Fruit fly (Drosophila melanogaster) whole organism, embryonic: ENCODE results near the gene PIG-Wb.
A peak's percentile ranks its signal among the peaks of the same experiment; 100 is the strongest.

Experiments
- CG10431 ChIP-seq: fragments of 200-800 bp; sonication (Bioruptor generic); optimal IDR thresholded peaks from 3 replicates; lab custom pipeline; 2018; ENCODE audit warnings: missing biosample characterization, mild to moderate bottlenecking, missing genetic modification characterization
- CG12391 ChIP-seq: fragments of 200-800 bp; sonication (Bioruptor generic); optimal IDR thresholded peaks from 3 replicates; lab custom pipeline; 2018; ENCODE audit warnings: missing biosample characterization, mild to moderate bottlenecking, missing genetic modification characterization, moderate library complexity
- CG14014 ChIP-seq: fragments of 200-800 bp; sonication (Bioruptor generic); IDR thresholded peaks from 2 replicates; pipeline ENCODE4 v1.3.6; 2022; ENCODE audit warnings: missing biosample characterization, missing genetic modification characterization
- CG15601 ChIP-seq: fragments of 200-800 bp; sonication (Bioruptor generic); optimal IDR thresholded peaks from 3 replicates; lab custom pipeline; 2019; ENCODE audit warnings: missing biosample characterization, mild to moderate bottlenecking, missing genetic modification characterization, moderate library complexity
- CG18262 ChIP-seq: fragments of 200-800 bp; optimal IDR thresholded peaks from 3 replicates; lab custom pipeline; 2019; ENCODE audit warnings: missing biosample characterization, mild to moderate bottlenecking, missing genetic modification characterization, moderate library complexity
- CG3163 ChIP-seq: fragments of 200-800 bp; sonication (Bioruptor generic); optimal IDR thresholded peaks from 3 replicates; lab custom pipeline; 2016; ENCODE audit warnings: missing biosample characterization, missing genetic modification characterization
- CG33213 ChIP-seq: fragments of 200-800 bp; sonication (Bioruptor generic); optimal IDR thresholded peaks from 3 replicates; lab custom pipeline; 2016; ENCODE audit warnings: missing biosample characterization, missing genetic modification characterization
- CG3407 ChIP-seq: fragments of 200-800 bp; sonication (Bioruptor generic); optimal IDR thresholded peaks from 2 replicates; lab custom pipeline; 2018; ENCODE audit warnings: missing biosample characterization, mild to moderate bottlenecking, missing genetic modification characterization
- CG34376 ChIP-seq: fragments of 200-800 bp; sonication (Bioruptor generic); optimal IDR thresholded peaks from 2 replicates; lab custom pipeline; 2018; ENCODE audit warnings: missing biosample characterization, mild to moderate bottlenecking, missing genetic modification characterization
- CG4328 ChIP-seq: fragments of 200-800 bp; sonication (Bioruptor generic); optimal IDR thresholded peaks from 3 replicates; lab custom pipeline; 2017; ENCODE audit warnings: missing biosample characterization, missing genetic modification reagents, missing genetic modification characterization
- CG4707 ChIP-seq: fragments of 200-800 bp; sonication (Bioruptor generic); optimal IDR thresholded peaks from 2 replicates; lab custom pipeline; 2018; ENCODE audit warnings: missing biosample characterization, mild to moderate bottlenecking, missing genetic modification characterization, moderate library complexity
- CG6813 ChIP-seq: fragments of 200-800 bp; sonication (Bioruptor generic); optimal IDR thresholded peaks from 2 replicates; lab custom pipeline; 2017; ENCODE audit warnings: missing biosample characterization, missing genetic modification characterization, mild to moderate bottlenecking, moderate library complexity, missing genetic modification reagents
- CG6854 ChIP-seq: fragments of 200-800 bp; sonication (Bioruptor generic); optimal IDR thresholded peaks from 3 replicates; lab custom pipeline; 2017; ENCODE audit warnings: missing biosample characterization, mild to moderate bottlenecking, missing genetic modification characterization
- CG7928 ChIP-seq: fragments of 200-800 bp; sonication (Bioruptor generic); optimal IDR thresholded peaks from 2 replicates; lab custom pipeline; 2017; ENCODE audit warnings: missing biosample characterization, mild to moderate bottlenecking, missing genetic modification characterization
- CG8290 ChIP-seq, 3 experiments: fragments of 200-800 bp; sonication (Bioruptor generic); optimal IDR thresholded peaks; 2 replicates each; lab custom pipeline; 2016 to 2019; ENCODE audit warnings: missing biosample characterization in 3 of 3, missing genetic modification characterization in 3 of 3, mild to moderate bottlenecking in 2 of 3, moderate library complexity in 1 of 3
- Camta ChIP-seq: fragments of 200-800 bp; sonication (Bioruptor generic); optimal IDR thresholded peaks from 2 replicates; lab custom pipeline; 2016; ENCODE audit warnings: missing biosample characterization, missing genetic modification characterization
- Doc3 ChIP-seq: fragments of 200-800 bp; sonication (Bioruptor generic); IDR thresholded peaks from 3 replicates; pipeline ENCODE4 v1.3.6; 2022; ENCODE audit warnings: missing biosample characterization, missing genetic modification characterization; ENCODE audit not compliant: partially characterized antibody
- Ets65A ChIP-seq: fragments of 200-800 bp; sonication (Bioruptor generic); peaks from one replicate; lab custom pipeline; 2016; ENCODE audit warnings: missing biosample characterization, missing genetic modification characterization
- Fer2 ChIP-seq: fragments of 200-800 bp; sonication (Bioruptor generic); optimal IDR thresholded peaks from 2 replicates; lab custom pipeline; 2018; ENCODE audit warnings: missing biosample characterization, mild to moderate bottlenecking, missing genetic modification characterization, moderate library complexity
- GATAe ChIP-seq: fragments of 200-800 bp; sonication (Bioruptor generic); conservative IDR thresholded peaks from 2 replicates; pipeline ENCODE4 v1.3.6; 2022; ENCODE audit warnings: missing biosample characterization, missing genetic modification characterization
- HLH4C ChIP-seq: fragments of 200-800 bp; sonication (Bioruptor generic); IDR thresholded peaks from 3 replicates; pipeline ENCODE4 v1.3.6; 2022; ENCODE audit warnings: missing biosample characterization, missing genetic modification characterization; ENCODE audit not compliant: partially characterized antibody
- HLH54F ChIP-seq: fragments of 200-800 bp; sonication (Bioruptor generic); optimal IDR thresholded peaks from 3 replicates; lab custom pipeline; 2016; ENCODE audit warnings: missing biosample characterization, missing genetic modification characterization
- Hmr ChIP-seq: fragments of 200-800 bp; sonication (Bioruptor generic); optimal IDR thresholded peaks from 3 replicates; lab custom pipeline; 2017; ENCODE audit warnings: mild to moderate bottlenecking, missing biosample characterization, missing genetic modification reagents, missing genetic modification characterization
- Med ChIP-seq: fragments of 200-800 bp; sonication (Bioruptor generic); peaks from one replicate; lab custom pipeline; 2016; ENCODE audit warnings: missing biosample characterization, missing genetic modification characterization, mild to moderate bottlenecking, inconsistent platforms, moderate library complexity
- Meics ChIP-seq: fragments of 200-800 bp; sonication (Bioruptor generic); optimal IDR thresholded peaks from 2 replicates; lab custom pipeline; 2017; ENCODE audit warnings: missing biosample characterization, mild to moderate bottlenecking, missing genetic modification characterization
- NC2α ChIP-seq: fragments of 200-800 bp; sonication (Bioruptor generic); optimal IDR thresholded peaks from 2 replicates; lab custom pipeline; 2016; ENCODE audit warnings: missing biosample characterization, missing genetic modification characterization
- Ssrp ChIP-seq: fragments of 200-800 bp; sonication (Bioruptor generic); optimal IDR thresholded peaks from 2 replicates; lab custom pipeline; 2018; ENCODE audit warnings: missing biosample characterization, mild to moderate bottlenecking, missing genetic modification characterization, moderate library complexity
- Stat92E ChIP-seq, 3 experiments: fragments of >200 bp in 2 of 3; fragments of 200-800 bp in 1 of 3; sonication (Bioruptor generic) in 1 of 3; optimal IDR thresholded peaks; 2 replicates each; lab custom pipeline; 2017 to 2019; ENCODE audit warnings: missing biosample characterization in 3 of 3, missing genetic modification characterization in 3 of 3, mild to moderate bottlenecking in 1 of 3, moderate library complexity in 1 of 3
- Trl ChIP-seq, 3 experiments: fragments of >200 bp in 2 of 3; fragments of 200-800 bp in 1 of 3; sonication (Bioruptor generic) in 1 of 3; optimal IDR thresholded peaks; 2 replicates in 1 of 3; 3 replicates in 2 of 3; lab custom pipeline; 2016 to 2017; ENCODE audit warnings: missing biosample characterization in 1 of 3, missing genetic modification characterization in 1 of 3
- Usf ChIP-seq: fragments of 200-800 bp; sonication (Bioruptor generic); optimal IDR thresholded peaks from 2 replicates; lab custom pipeline; 2017; ENCODE audit warnings: missing genotype, missing biosample characterization, missing genetic modification characterization
- bowl ChIP-seq: fragments of 200-800 bp; sonication (Bioruptor generic); IDR thresholded peaks from 2 replicates; pipeline ENCODE4 v1.3.6; 2022; ENCODE audit warnings: missing biosample characterization, missing genetic modification characterization
- btn ChIP-seq: fragments of 200-800 bp; sonication (Bioruptor generic); optimal IDR thresholded peaks from 2 replicates; lab custom pipeline; 2016; ENCODE audit warnings: missing biosample characterization, missing genetic modification characterization
- cas ChIP-seq: fragments of 200-800 bp; sonication (Bioruptor generic); IDR thresholded peaks from 2 replicates; pipeline ENCODE4 v1.3.6; 2022; ENCODE audit warnings: missing biosample characterization, missing genetic modification characterization
- caup ChIP-seq: fragments of 200-800 bp; sonication (Bioruptor generic); optimal IDR thresholded peaks from 3 replicates; lab custom pipeline; 2017; ENCODE audit warnings: missing biosample characterization, mild to moderate bottlenecking, missing genetic modification characterization, moderate library complexity; ENCODE audit not compliant: severe bottlenecking
- cg ChIP-seq: fragments of 200-800 bp; sonication (Bioruptor generic); optimal IDR thresholded peaks from 3 replicates; lab custom pipeline; 2019; ENCODE audit warnings: missing biosample characterization, mild to moderate bottlenecking, missing genetic modification characterization, moderate library complexity
- crol ChIP-seq: fragments of 200-800 bp; sonication (Bioruptor generic); IDR thresholded peaks from 2 replicates; pipeline ENCODE4 v1.3.6; 2022; ENCODE audit warnings: missing biosample characterization, missing genetic modification characterization
- gcm ChIP-seq: fragments of 200-800 bp; sonication (Bioruptor generic); optimal IDR thresholded peaks from 2 replicates; lab custom pipeline; 2019; ENCODE audit warnings: missing biosample characterization, mild to moderate bottlenecking, missing genetic modification characterization, moderate library complexity
- gfzf ChIP-seq: fragments of 200-800 bp; sonication (Bioruptor generic); optimal IDR thresholded peaks from 2 replicates; lab custom pipeline; 2016; ENCODE audit warnings: missing biosample characterization, mild to moderate bottlenecking, missing genetic modification characterization, moderate library complexity
- gsb-n ChIP-seq: fragments of 200-800 bp; sonication (Bioruptor generic); optimal IDR thresholded peaks from 3 replicates; lab custom pipeline; 2018; ENCODE audit warnings: missing biosample characterization, mild to moderate bottlenecking, missing genetic modification characterization
- kni ChIP-seq: fragments of 200-800 bp; sonication (Bioruptor generic); optimal IDR thresholded peaks from 3 replicates; lab custom pipeline; 2017; ENCODE audit warnings: mild to moderate bottlenecking, missing biosample characterization, missing genetic modification reagents, missing genetic modification characterization
- nau ChIP-seq: fragments of 200-800 bp; sonication (Bioruptor generic); optimal IDR thresholded peaks from 3 replicates; lab custom pipeline; 2017; ENCODE audit warnings: missing biosample characterization, mild to moderate bottlenecking, missing genetic modification characterization, missing genetic modification reagents
- phol ChIP-seq: fragments of 200-800 bp; sonication (Bioruptor generic); optimal IDR thresholded peaks from 3 replicates; lab custom pipeline; 2018; ENCODE audit warnings: missing biosample characterization, mild to moderate bottlenecking, missing genetic modification characterization, moderate library complexity
- schlank ChIP-seq: fragments of 200-800 bp; sonication (Bioruptor generic); optimal IDR thresholded peaks from 2 replicates; lab custom pipeline; 2018; ENCODE audit warnings: missing biosample characterization, mild to moderate bottlenecking, missing genetic modification characterization
- sd ChIP-seq: fragments of 200-800 bp; sonication (Bioruptor generic); optimal IDR thresholded peaks from 3 replicates; lab custom pipeline; 2018; ENCODE audit warnings: missing biosample characterization, mild to moderate bottlenecking, missing genetic modification characterization, moderate library complexity
- sens ChIP-seq: fragments of 200-800 bp; sonication (Bioruptor generic); peaks from one replicate; lab custom pipeline; 2016; ENCODE audit warnings: missing biosample characterization, missing genetic modification characterization
- tin ChIP-seq: fragments of 200-800 bp; sonication (Bioruptor generic); optimal IDR thresholded peaks from 3 replicates; lab custom pipeline; 2016; ENCODE audit warnings: missing biosample characterization, missing genetic modification characterization
- tio ChIP-seq: fragments of 200-800 bp; sonication (Bioruptor generic); optimal IDR thresholded peaks from 2 replicates; lab custom pipeline; 2017; ENCODE audit warnings: missing biosample characterization, missing genetic modification characterization, inconsistent platforms
- tna ChIP-seq: fragments of 200-800 bp; sonication (Bioruptor generic); IDR thresholded peaks from 2 replicates; pipeline ENCODE4 v1.3.6; 2022; ENCODE audit warnings: missing biosample characterization, missing genetic modification characterization; ENCODE audit not compliant: partially characterized antibody
- vfl ChIP-seq: fragments of 200-800 bp; sonication (Bioruptor generic); optimal IDR thresholded peaks from 2 replicates; lab custom pipeline; 2016; ENCODE audit warnings: missing biosample characterization, missing genetic modification characterization
- wdn ChIP-seq: fragments of 200-800 bp; sonication (Bioruptor generic); IDR thresholded peaks from 2 replicates; pipeline ENCODE4 v1.3.6; 2022; ENCODE audit warnings: missing biosample characterization, missing genetic modification characterization
- yki ChIP-seq: fragments of >200 bp; optimal IDR thresholded peaks from 3 replicates; lab custom pipeline; 2018

Gene PIG-Wb

DNA sequence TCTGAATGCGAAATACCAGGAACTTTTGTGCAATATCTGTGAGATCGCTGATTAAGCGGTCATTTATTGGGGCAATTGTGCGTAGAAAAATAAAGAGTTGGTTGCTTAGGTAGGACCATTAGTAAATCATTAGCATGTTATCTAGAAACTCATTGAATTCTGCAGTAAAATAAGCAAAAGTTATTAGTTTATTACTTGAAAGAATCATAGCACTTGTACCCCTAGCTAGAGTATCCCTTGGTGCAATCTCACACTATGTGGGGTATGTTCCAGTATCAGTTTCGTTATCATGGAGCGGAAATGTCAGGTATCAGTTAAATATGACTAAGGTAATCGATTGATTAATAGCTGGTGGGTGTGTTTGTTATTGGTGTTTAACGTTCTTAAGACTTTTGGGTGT, 7.5 kb upstream of the PIG-Wb start (continued):
- TF ChIP-seq bowl (no peak), CG18262 (no peak), btn (GFP tag; lab: Kevin White, UChicago) (no peak), Meics (no peak), Camta (no peak), vfl (GFP tag; lab: Kevin White, UChicago) (no peak), HLH4C (GFP tag; lab: Robert Waterston, UW) (no peak), CG4707 (GFP tag; lab: Kevin White, UChicago) (no peak), Usf (no peak), cg (GFP tag; lab: Kevin White, UChicago) (no peak), sd (tag; lab: Kevin White, UChicago) (peak; percentile 21), Hmr (GFP tag; lab: Kevin White, UChicago) (peak; percentile 12), HLH54F (GFP tag; lab: Kevin White, UChicago) (no peak), schlank (tag; lab: Kevin White, UChicago) (no peak), crol (no peak), Fer2 (tag; lab: Kevin White, UChicago) (no peak), Stat92E (GFP tag; optimal IDR thresholded peaks at IDR 0.05; lab: Kevin White, UChicago) (no peak), CG14014 (GFP tag; lab: Robert Waterston, UW) (no peak), CG34376 (GFP tag; lab: Kevin White, UChicago) (peak; percentile 42), Ssrp (tag; lab: Kevin White, UChicago) (no peak), CG7928 (GFP tag; lab: Kevin White, UChicago) (no peak), tio (GFP tag; lab: Kevin White, UChicago) (no peak), Doc3 (GFP tag; lab: Robert Waterston, UW) (no peak), gfzf (GFP tag; lab: Kevin White, UChicago) (no peak), GATAe (GFP tag; lab: Robert Waterston, UW) (peak; percentile 46; the same call in 1 of the 2 replicates), Trl (optimal IDR thresholded peaks at IDR 0.05; lab: Kevin White, UChicago) (no peak), Trl (GFP tag; optimal IDR thresholded peaks at IDR 0.05; lab: Kevin White, UChicago) (no peak), CG3163 (GFP tag; lab: Kevin White, UChicago) (no peak), sens (GFP tag; lab: Kevin White, UChicago) (no peak), CG12391 (tag; lab: Kevin White, UChicago) (no peak), CG6813 (GFP tag; lab: Kevin White, UChicago) (no peak), phol (no peak), wdn (GFP tag; lab: Robert Waterston, UW) (no peak), gcm (GFP tag; lab: Kevin White, UChicago) (no peak), yki (no peak), CG33213 (no peak), tna (no peak), caup (GFP tag; lab: Kevin White, UChicago) (no peak)

DNA sequence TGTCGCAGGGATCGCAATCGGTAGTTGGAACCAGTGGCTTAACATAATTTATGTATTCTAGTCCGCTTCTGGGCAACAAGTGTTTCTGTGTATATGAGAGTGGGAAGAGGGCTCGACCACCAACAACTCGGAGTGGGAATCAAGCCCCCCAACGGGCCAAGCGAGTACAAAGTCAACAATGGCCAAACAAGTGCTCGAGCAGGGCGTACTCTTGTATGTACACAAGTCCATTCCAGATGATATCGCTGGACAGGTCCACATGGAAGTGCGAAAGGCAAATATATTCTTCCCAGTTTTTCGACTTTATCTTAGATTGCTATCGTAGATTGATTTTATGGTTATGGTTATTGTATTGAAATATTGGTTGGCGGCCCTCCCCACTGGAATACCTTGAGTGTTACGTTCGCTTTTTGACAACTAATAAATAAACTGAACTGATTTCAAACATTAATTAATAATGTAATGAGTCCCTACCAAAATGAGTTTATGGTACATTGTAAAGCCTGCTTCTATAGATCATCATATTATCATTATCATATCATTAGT, 4.7 kb upstream of the PIG-Wb start:
- TF ChIP-seq CG4328 (GFP tag; lab: Kevin White, UChicago) (peak; percentile 31), tin (GFP tag; lab: Kevin White, UChicago) (no peak), NC2α (GFP tag; lab: Kevin White, UChicago) (no peak), gsb-n (peak; percentile 31), Ets65A (GFP tag; lab: Kevin White, UChicago) (no peak), kni (GFP tag; lab: Kevin White, UChicago) (peak; percentile 13), CG34376 (GFP tag; lab: Kevin White, UChicago) (peak; percentile 94), CG6854 (GFP tag; lab: Kevin White, UChicago) (peak; percentile 21), Med (GFP tag; lab: Kevin White, UChicago) (peak; percentile 58), CG3407 (peak; percentile 11), CG10431 (GFP tag; lab: Kevin White, UChicago) (no peak), nau (GFP tag; lab: Kevin White, UChicago) (peak; percentile 5), cas (GFP tag; lab: Robert Waterston, UW) (no peak), CG15601 (tag; lab: Kevin White, UChicago) (peak; percentile 19), CG8290 (GFP tag; optimal IDR thresholded peaks at IDR 0.05; lab: Kevin White, UChicago) (no peak), CG8290 (tag; optimal IDR thresholded peaks at IDR 0.05; lab: Kevin White, UChicago) (peak; percentile 20 to 22)
